Worm (Caenorhabditis elegans): ENCODE data around the gene clc-22.

clc-22 gene

DNA sequence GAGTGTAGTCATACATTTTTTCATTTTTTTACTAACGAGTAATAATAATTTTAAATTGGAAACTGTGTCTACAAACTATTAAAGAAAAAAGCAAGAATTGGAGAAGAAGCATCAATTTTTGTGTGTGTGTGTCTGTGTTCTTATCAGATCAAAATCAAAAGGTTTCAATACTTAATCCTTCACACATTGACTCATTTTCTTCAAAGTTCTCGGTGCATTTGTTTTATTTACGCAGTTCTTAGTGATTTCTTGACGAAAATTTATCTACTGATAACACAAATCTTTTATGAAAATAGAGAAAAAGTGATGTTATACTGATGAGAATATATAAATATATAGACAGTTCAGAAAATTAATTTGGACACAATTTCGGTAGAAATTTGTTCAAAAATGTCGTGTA lies at the start of gene clc-22:
Gene clc-22 (minus strand): TSS at position 71 of the 400 bp plus-strand sequence.
- TF ChIP-seq W03F9.2 (tag; optimal IDR thresholded peaks at IDR 0.05) (no peak), him-1 (tag; optimal IDR thresholded peaks at IDR 0.05) (no peak), dao-5 (tag; optimal IDR thresholded peaks at IDR 0.05) (no peak)

ce11 chrII:4045396-4045795 lies 49.5 kb upstream of the clc-22 start, which contains the start of gene K07D4.2:
TSS of gene K07D4.2 (minus strand) at chrII:4045496.
- TF ChIP-seq dao-5 (tag; optimal IDR thresholded peaks at IDR 0.05) (no peak), W03F9.2 (tag; optimal IDR thresholded peaks at IDR 0.05) (no peak), him-1 (tag; optimal IDR thresholded peaks at IDR 0.05) (no peak)

DNA sequence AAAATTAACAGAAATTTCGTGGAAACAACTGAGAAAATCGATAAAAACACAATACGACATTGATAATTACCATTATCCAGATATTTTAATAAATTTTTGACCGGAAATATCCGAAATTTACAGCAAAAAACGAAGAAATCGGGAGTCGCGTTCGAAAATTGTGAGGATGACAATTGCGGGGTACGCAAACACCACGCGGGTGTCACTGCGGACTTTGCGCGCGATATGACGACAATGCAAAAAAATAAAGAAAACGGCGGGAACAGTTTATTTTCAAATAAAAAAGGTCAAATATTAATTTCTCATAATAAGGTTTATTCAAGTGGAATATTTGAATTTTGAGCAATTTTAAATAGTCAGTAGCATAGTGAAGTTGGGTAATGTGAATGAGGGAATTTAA lies 48.5 kb upstream of the clc-22 start, which contains the start of gene rpn-11:
Gene rpn-11 (minus strand): TSS at position 198 of the 400 bp plus-strand sequence.
- TF ChIP-seq him-1 (tag; optimal IDR thresholded peaks at IDR 0.05) (peak; percentile 47), dao-5 (tag; optimal IDR thresholded peaks at IDR 0.05) (no peak), W03F9.2 (tag; optimal IDR thresholded peaks at IDR 0.05) (peak; percentile 68)

ce11 chrII:4042696-4043095 lies 46.8 kb upstream of the clc-22 start:
- TF ChIP-seq him-1 (tag; optimal IDR thresholded peaks at IDR 0.05) (no peak), W03F9.2 (tag; optimal IDR thresholded peaks at IDR 0.05) (no peak), dao-5 (tag; optimal IDR thresholded peaks at IDR 0.05) (no peak)

DNA sequence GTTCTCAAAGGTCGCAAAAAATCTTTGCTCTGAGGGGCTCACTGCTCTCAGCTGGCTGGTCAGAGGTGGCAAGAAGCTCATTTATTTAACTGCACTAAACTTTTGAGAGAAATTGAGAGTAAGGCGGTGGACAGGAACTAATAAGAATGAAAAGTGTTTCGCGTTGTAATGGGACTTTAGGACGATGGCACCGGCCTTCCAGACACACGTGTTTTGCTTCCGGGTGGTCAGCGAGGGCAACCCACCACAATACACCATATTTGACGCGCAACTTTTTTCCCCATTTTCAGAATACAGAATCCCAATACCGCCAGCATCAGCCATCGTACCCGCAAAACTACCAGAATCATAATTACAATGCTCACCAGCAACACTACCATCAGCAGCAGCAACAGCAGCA lies 44.2 kb upstream of the clc-22 start:
- TF ChIP-seq dao-5 (tag; optimal IDR thresholded peaks at IDR 0.05): no peak
- no peak for TF ChIP-seq W03F9.2 (tag; optimal IDR thresholded peaks at IDR 0.05)
- no peak for TF ChIP-seq him-1 (tag; optimal IDR thresholded peaks at IDR 0.05)

- no peak for TF ChIP-seq W03F9.2 (tag; optimal IDR thresholded peaks at IDR 0.05)
- TF ChIP-seq him-1 (tag; optimal IDR thresholded peaks at IDR 0.05): no peak
- no peak for TF ChIP-seq dao-5 (tag; optimal IDR thresholded peaks at IDR 0.05)
Measured at ce11 chrII:4038541-4038940, 42.7 kb upstream of the clc-22 start, which contains the start of gene pqn-48. TSS of gene pqn-48 (plus strand) at chrII:4038884.

DNA sequence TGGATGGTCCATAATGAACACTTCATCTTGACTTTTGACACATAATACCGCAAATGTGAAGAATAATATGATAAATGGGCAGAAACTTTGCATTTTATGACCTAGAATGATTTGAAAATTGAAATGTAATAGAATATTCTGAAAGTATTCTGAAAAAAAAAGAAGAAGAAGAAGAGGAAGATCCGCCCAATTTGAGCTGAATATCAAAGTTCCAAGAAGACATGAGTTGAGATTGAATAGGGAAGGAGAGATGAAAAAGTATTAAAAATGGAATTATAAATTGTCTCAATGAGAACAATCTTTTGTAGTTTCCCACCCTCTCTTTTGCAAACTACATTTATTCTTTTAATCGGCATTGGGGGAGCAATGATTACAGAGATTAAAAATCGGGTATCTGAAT lies 36.4 kb upstream of the clc-22 start, which contains the start of gene K07D4.4:
Gene K07D4.4 (minus strand): TSS at position 101 of the 400 bp plus-strand sequence.
- TF ChIP-seq W03F9.2 (tag; optimal IDR thresholded peaks at IDR 0.05) (no peak), him-1 (tag; optimal IDR thresholded peaks at IDR 0.05) (no peak), dao-5 (tag; optimal IDR thresholded peaks at IDR 0.05) (no peak)

DNA sequence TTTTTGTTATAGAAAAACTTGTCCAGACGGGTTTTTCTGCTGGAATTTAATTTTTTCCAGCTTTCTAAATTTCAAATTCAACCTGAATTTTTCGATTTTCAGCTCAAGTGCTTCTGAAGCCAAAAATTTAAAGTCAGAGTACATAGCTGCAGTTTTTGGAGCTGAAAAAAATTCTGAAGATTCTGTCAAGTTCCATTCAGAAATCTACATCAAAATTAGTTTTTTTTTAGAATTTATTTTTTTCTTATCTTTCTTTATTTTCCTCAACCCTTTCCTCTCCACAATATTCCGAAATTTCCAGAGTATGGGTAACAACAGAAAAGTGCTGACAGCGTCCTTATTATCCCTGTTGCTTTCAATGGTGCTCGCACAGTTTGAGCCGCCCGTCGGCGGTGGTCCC lies 32.4 kb upstream of the clc-22 start, which contains the start of gene K07D4.9:
Gene K07D4.9 (plus strand): TSS at position 301 of the 400 bp plus-strand sequence.
- TF ChIP-seq dao-5 (tag; optimal IDR thresholded peaks at IDR 0.05) (no peak), him-1 (tag; optimal IDR thresholded peaks at IDR 0.05) (no peak), W03F9.2 (tag; optimal IDR thresholded peaks at IDR 0.05) (no peak)

ce11 chrII:4025462-4025861 lies 29.6 kb upstream of the clc-22 start, which contains the start of gene K07D4.5:
TSS of gene K07D4.5 (minus strand) at chrII:4025562.
- no peak for TF ChIP-seq dao-5 (tag; optimal IDR thresholded peaks at IDR 0.05)
- no peak for TF ChIP-seq W03F9.2 (tag; optimal IDR thresholded peaks at IDR 0.05)
- no peak for TF ChIP-seq him-1 (tag; optimal IDR thresholded peaks at IDR 0.05)

DNA sequence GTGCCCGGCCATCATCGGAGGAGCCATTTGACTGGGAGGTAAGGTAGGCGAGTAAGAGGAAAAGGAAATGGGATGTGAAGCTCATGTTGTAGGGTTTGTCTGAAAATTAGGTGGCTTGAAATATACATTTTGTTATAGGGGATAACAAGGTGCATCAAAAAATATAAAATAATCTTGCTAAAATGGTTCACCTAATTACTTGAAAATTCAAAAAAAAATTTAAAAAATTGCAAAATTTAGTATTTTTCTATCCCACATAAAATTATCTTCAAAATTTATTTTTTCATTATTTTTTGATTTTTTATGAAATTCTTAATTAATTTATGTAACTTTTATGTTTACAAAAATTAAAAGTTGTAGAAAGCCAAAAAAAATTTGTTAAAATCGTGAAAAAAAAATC lies 22.7 kb upstream of the clc-22 start, which contains the start of gene K07D4.6:
Gene K07D4.6 (minus strand): TSS at position 101 of the 400 bp plus-strand sequence.
- no peak for TF ChIP-seq W03F9.2 (tag; optimal IDR thresholded peaks at IDR 0.05)

- TF ChIP-seq him-1 (tag; optimal IDR thresholded peaks at IDR 0.05) (no peak), W03F9.2 (tag; optimal IDR thresholded peaks at IDR 0.05) (no peak), dao-5 (tag; optimal IDR thresholded peaks at IDR 0.05) (no peak)
Measured at ce11 chrII:4011518-4011917, 15.6 kb upstream of the clc-22 start.

DNA sequence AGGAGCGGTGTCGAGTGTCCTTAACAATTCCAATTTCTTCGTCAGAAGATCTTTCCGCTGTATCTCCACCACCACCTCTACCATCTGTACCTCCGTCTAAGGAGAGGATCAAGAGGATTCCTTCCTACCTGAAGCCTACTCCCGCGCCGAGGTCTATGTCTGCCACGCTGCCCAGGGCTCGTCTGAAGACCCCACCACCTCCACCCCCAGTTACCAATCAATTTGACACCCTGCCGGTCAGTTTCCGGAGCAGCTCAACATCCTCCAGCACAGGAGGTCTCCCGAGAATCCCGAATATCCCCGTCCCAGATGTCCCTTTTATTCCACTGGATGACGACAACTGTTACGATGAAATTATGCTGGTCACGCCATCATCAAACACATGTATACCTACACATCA lies 12.1 kb upstream of the clc-22 start:
- TF ChIP-seq him-1 (tag; optimal IDR thresholded peaks at IDR 0.05): no peak
- TF ChIP-seq W03F9.2 (tag; optimal IDR thresholded peaks at IDR 0.05): no peak

ce11 chrII:4004614-4005013 lies 8.7 kb upstream of the clc-22 start, which contains the start of gene ephx-1:
TSS of gene ephx-1 (plus strand) at chrII:4004914.
- no peak for TF ChIP-seq him-1 (tag; optimal IDR thresholded peaks at IDR 0.05)
- no peak for TF ChIP-seq dao-5 (tag; optimal IDR thresholded peaks at IDR 0.05)
- no peak for TF ChIP-seq W03F9.2 (tag; optimal IDR thresholded peaks at IDR 0.05)

DNA sequence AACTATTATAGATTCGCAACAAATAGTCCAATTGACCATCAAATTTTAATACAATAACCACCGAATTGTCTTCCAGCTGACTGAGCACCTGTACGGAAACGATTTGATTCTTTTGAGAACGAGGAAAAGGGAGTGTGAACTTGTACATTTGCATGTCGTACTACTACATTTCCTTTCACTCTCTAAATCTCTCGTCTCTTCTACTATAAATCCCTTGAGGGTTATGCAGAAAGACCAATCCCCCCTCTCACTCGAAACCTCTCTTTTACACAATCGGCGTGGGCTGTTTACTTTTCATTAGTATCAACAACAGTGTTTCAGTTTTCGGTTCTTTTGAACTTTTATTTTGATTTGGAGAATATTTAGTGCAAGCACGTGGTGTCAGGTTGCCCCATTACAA lies 6.3 kb upstream of the clc-22 start:
- TF ChIP-seq W03F9.2 (tag; optimal IDR thresholded peaks at IDR 0.05) (no peak), dao-5 (tag; optimal IDR thresholded peaks at IDR 0.05) (no peak), him-1 (tag; optimal IDR thresholded peaks at IDR 0.05) (no peak)

ce11 chrII:4000430-4000829 lies 4.6 kb upstream of the clc-22 start:
- TF ChIP-seq dao-5 (tag; optimal IDR thresholded peaks at IDR 0.05) (no peak), W03F9.2 (tag; optimal IDR thresholded peaks at IDR 0.05) (no peak), him-1 (tag; optimal IDR thresholded peaks at IDR 0.05) (no peak)
